Worm (Caenorhabditis elegans) whole organism, young adult: ENCODE data around the gene sut-2.

Experiments
- F49E8.2 ChIP-seq: sonication (generic microtip); optimal IDR thresholded peaks from 3 replicates; lab custom pipeline; 2017; ENCODE audit warnings: missing genetic modification characterization, mild to moderate bottlenecking, missing compliant biosample characterization, antibody characterized with exemption, moderate library complexity; ENCODE audit not compliant: insufficient read depth
- rpc-1 ChIP-seq, 2 experiments: fragments of 150-350 bp in 1 of 2; sonication (generic microtip) in 1 of 2; optimal IDR thresholded peaks; 2 replicates each; lab custom pipeline; 2014 to 2018; ENCODE audit warnings: missing biosample characterization in 1 of 2, missing genetic modification characterization in 1 of 2, missing genetic modification reagents in 1 of 2, missing genotype in 1 of 2

ce11 chrV:4523844-4524243, 46.0 kb downstream of the sut-2 start:
- no peak for TF ChIP-seq rpc-1 (optimal IDR thresholded peaks at IDR 0.05; lab: Kevin White, UChicago)
- no peak for TF ChIP-seq rpc-1 (tag; optimal IDR thresholded peaks at IDR 0.05; lab: Kevin White, UChicago)
- TF ChIP-seq F49E8.2 (tag; lab: Kevin White, UChicago) = no peak
